Worm (Caenorhabditis elegans) whole organism, L2 larva: ENCODE measurements around the gene nhr-285.
"Not testable (repeated sequence)": the region's sequence is repeated elsewhere in the genome, so short reads cannot be mapped to it uniquely, and the experiment has no call there.

Source experiments
- F13H6.1 ChIP-seq: sonication (generic microtip); optimal IDR thresholded peaks from 2 replicates; lab custom pipeline; 2016; ENCODE audit warnings: missing genetic modification characterization, missing compliant biosample characterization
- alr-1 ChIP-seq: fragments of 150-350 bp; optimal IDR thresholded peaks from 2 replicates; lab custom pipeline; 2014; ENCODE audit warnings: missing biosample characterization, missing genetic modification characterization
- blmp-1 ChIP-seq: sonication (generic microtip); optimal IDR thresholded peaks from 2 replicates; lab custom pipeline; 2017; ENCODE audit warnings: missing genetic modification characterization, mild to moderate bottlenecking, missing compliant biosample characterization, antibody characterized with exemption, moderate library complexity; ENCODE audit not compliant: insufficient read depth
- ceh-16 ChIP-seq: fragments of 150-350 bp; optimal IDR thresholded peaks from 2 replicates; lab custom pipeline; 2014; ENCODE audit warnings: missing biosample characterization, missing genetic modification characterization
- ceh-82 ChIP-seq: fragments of 150-350 bp; optimal IDR thresholded peaks from 2 replicates; lab custom pipeline; 2014; ENCODE audit warnings: missing biosample characterization, missing genetic modification characterization
- crh-2 ChIP-seq: sonication (generic microtip); optimal IDR thresholded peaks from 2 replicates; lab custom pipeline; 2017; ENCODE audit warnings: missing biosample characterization, missing genetic modification characterization
- egl-27 ChIP-seq: sonication (generic microtip); optimal IDR thresholded peaks from 3 replicates; lab custom pipeline; 2017; ENCODE audit warnings: missing biosample characterization, missing genetic modification reagents, missing genetic modification characterization
- elt-1 ChIP-seq: fragments of 150-350 bp; optimal IDR thresholded peaks from 2 replicates; lab custom pipeline; 2014; ENCODE audit warnings: missing biosample characterization, missing genetic modification characterization
- fos-1 ChIP-seq: fragments of 150-350 bp; optimal IDR thresholded peaks from 2 replicates; lab custom pipeline; 2014; ENCODE audit warnings: missing biosample characterization, missing genetic modification characterization
- lin-11 ChIP-seq: fragments of 150-350 bp; sonication (generic microtip); optimal IDR thresholded peaks from 2 replicates; lab custom pipeline; 2014; ENCODE audit warnings: missing biosample characterization, missing genetic modification characterization, inconsistent platforms, mixed read lengths
- lin-39 ChIP-seq: fragments of 150-350 bp; optimal IDR thresholded peaks from 2 replicates; lab custom pipeline; 2014; ENCODE audit warnings: missing biosample characterization, missing genetic modification reagents, missing genetic modification characterization
- mab-5 ChIP-seq: fragments of 150-350 bp; optimal IDR thresholded peaks from 2 replicates; lab custom pipeline; 2014; ENCODE audit warnings: missing biosample characterization, missing genetic modification characterization
- mbf-1 ChIP-seq: sonication (generic microtip); optimal IDR thresholded peaks from 2 replicates; lab custom pipeline; 2017; ENCODE audit warnings: missing biosample characterization, missing genetic modification characterization
- nhr-10 ChIP-seq: sonication (generic microtip); optimal IDR thresholded peaks from 2 replicates; lab custom pipeline; 2017; ENCODE audit warnings: missing biosample characterization, missing genetic modification characterization
- nhr-129 ChIP-seq: fragments of 150-350 bp; optimal IDR thresholded peaks from 2 replicates; lab custom pipeline; 2014; ENCODE audit warnings: missing biosample characterization, missing genetic modification characterization
- nhr-237 ChIP-seq: fragments of 150-350 bp; optimal IDR thresholded peaks from 2 replicates; lab custom pipeline; 2014; ENCODE audit warnings: missing biosample characterization, missing genetic modification characterization
- nhr-25 ChIP-seq: fragments of 150-350 bp; sonication (generic microtip); optimal IDR thresholded peaks from 3 replicates; lab custom pipeline; 2014; ENCODE audit warnings: missing biosample characterization, missing genetic modification characterization
- nhr-6 ChIP-seq: fragments of 150-350 bp; optimal IDR thresholded peaks from 2 replicates; lab custom pipeline; 2014; ENCODE audit warnings: missing biosample characterization, missing genetic modification characterization
- nhr-77 ChIP-seq: fragments of 150-350 bp; optimal IDR thresholded peaks from 2 replicates; lab custom pipeline; 2014; ENCODE audit warnings: missing biosample characterization, missing genetic modification characterization
- peb-1 ChIP-seq: fragments of 150-350 bp; optimal IDR thresholded peaks from 2 replicates; lab custom pipeline; 2014; ENCODE audit warnings: missing biosample characterization, missing genetic modification characterization
- sma-3 ChIP-seq: sonication (generic microtip); optimal IDR thresholded peaks from 2 replicates; lab custom pipeline; 2016; ENCODE audit warnings: missing genetic modification reagents, missing genetic modification characterization, missing compliant biosample characterization
- sma-9 ChIP-seq, 2 experiments: fragments of 150-350 bp in 1 of 2; sonication (generic microtip) in 1 of 2; optimal IDR thresholded peaks; 2 replicates each; lab custom pipeline; 2014 to 2016; ENCODE audit warnings: missing genetic modification characterization in 2 of 2, mild to moderate bottlenecking in 1 of 2, missing biosample characterization in 1 of 2, missing compliant biosample characterization in 1 of 2, missing genetic modification reagents in 1 of 2, moderate library complexity in 1 of 2
- snpc-4 ChIP-seq: fragments of 150-350 bp; optimal IDR thresholded peaks from 2 replicates; lab custom pipeline; 2014; ENCODE audit warnings: missing biosample characterization, missing genetic modification characterization
- unc-39 ChIP-seq: fragments of 150-350 bp; optimal IDR thresholded peaks from 2 replicates; lab custom pipeline; 2014; ENCODE audit warnings: missing biosample characterization, missing genetic modification characterization
- unc-62 ChIP-seq: fragments of 150-350 bp; optimal IDR thresholded peaks from 2 replicates; lab custom pipeline; 2014; ENCODE audit warnings: missing biosample characterization, missing genetic modification reagents, missing genetic modification characterization
- zag-1 ChIP-seq: fragments of 150-350 bp; optimal IDR thresholded peaks from 2 replicates; lab custom pipeline; 2014; ENCODE audit warnings: missing biosample characterization, missing genetic modification characterization
- ztf-1 ChIP-seq: fragments of 200-800 bp; sonication (Bioruptor generic); conservative IDR thresholded peaks from 2 replicates; pipeline ENCODE4 v1.3.6; 2022; ENCODE audit warnings: missing genetic modification characterization, missing compliant biosample characterization
- ztf-11 ChIP-seq: sonication (generic microtip); optimal IDR thresholded peaks from 2 replicates; lab custom pipeline; 2017; ENCODE audit warnings: missing biosample characterization, missing genetic modification characterization
- ztf-4 ChIP-seq: fragments of 150-350 bp; optimal IDR thresholded peaks from 2 replicates; lab custom pipeline; 2014; ENCODE audit warnings: missing biosample characterization, missing genetic modification characterization

Gene nhr-285

DNA sequence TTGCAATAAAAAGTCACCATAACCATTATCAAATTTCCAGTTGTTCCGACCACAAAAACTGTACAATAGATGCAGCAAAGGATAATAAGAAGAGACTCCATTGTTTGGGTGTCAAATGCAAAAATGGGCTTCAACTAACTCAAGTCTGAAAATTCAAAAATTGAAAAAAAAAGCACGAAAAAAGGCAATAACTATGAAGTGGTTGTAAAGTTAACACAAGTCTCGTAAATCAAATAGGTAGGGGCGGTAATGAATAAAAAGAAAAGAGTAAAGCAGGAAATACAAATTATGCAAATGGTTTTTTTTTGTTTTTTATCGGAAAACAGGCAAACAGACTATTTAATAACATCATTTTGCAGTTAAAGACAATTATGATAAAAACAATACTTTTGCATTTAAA, 28.4 kb upstream of the nhr-285 start, which contains the start of gene srsx-38:
TSS of gene srsx-38 (minus strand) at position 101 of the 400 bp plus-strand sequence.
- TF ChIP-seq ztf-11 (tag; lab: Kevin White, UChicago); elt-1 (tag; lab: Kevin White, UChicago); nhr-25: not testable (repeated sequence)

DNA sequence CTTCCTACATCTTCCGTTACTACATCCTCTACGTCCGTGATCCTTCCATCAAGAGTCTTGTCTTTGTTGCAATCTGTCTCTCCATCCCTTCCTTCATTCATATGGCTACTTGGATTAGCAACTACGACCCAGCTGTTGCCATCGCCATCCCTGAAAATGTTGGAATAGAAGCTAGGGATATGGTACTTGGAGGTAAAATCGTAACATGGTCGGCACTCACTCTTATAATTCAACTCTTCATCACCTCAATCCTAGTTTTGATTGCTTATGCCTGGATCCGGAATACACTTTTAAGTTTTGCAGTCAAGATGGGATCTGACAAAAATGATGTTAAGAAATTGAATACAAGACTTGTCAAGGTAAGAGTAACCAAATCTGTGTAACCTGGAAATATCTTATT, 24.7 kb upstream of the nhr-285 start, which contains the start of gene T26E4.18:
TSS of gene T26E4.18 (minus strand) at position 101 of the 400 bp plus-strand sequence.
- not testable (repeated sequence) for TF ChIP-seq mbf-1, zag-1, ztf-4 (tag; lab: Kevin White, UChicago)
- TF ChIP-seq, all 48 proteins: peak for 0; not testable (repeated sequence) for 48

DNA sequence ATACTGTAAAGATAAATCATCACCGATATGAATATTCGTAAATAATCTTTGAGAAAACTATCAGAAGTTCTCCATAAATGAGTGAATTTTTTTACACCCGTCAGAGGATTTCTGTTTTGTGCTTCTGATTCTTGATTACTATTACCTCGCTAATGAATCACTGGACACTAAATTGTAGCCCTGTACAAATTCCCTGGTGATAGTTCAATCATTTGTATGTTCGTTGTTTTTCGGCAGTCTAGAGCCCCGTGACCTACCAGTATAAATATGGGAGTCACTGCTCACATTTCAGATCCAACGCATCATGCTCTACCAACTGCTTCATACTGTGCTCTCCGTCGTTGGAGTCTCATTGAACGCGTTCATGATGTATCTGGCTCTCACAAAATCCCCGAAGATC, 24.1 kb upstream of the nhr-285 start, which contains the start of gene srd-27:
TSS of gene srd-27 (plus strand) at position 301 of the 400 bp plus-strand sequence.
- not testable (repeated sequence) for TF ChIP-seq nhr-77, lin-11, ceh-16 (tag; lab: Kevin White, UChicago)

DNA sequence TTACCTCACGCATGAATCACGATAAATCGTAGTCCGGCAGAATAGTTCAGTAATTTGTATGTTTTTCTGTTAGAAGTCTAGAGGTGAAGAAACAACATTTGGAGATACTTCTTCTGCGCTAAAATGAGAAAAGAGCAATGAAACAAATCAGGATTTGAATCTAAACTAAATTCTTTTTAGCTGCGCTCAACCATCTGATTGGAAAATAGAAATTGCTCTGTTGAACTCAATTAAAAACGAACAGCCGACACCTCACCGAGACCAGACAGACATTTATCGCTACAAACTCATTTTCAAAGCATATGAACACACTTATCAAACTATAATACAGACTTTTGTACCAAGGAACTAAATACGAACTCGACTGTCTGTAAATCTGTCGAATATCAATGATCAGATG, 23.6 kb upstream of the nhr-285 start, which contains the start of gene T26E4.9:
TSS of gene T26E4.9 (minus strand) at position 101 of the 400 bp plus-strand sequence.
- not testable (repeated sequence) for TF ChIP-seq lin-39, blmp-1, ceh-82 (tag; lab: Kevin White, UChicago)

DNA sequence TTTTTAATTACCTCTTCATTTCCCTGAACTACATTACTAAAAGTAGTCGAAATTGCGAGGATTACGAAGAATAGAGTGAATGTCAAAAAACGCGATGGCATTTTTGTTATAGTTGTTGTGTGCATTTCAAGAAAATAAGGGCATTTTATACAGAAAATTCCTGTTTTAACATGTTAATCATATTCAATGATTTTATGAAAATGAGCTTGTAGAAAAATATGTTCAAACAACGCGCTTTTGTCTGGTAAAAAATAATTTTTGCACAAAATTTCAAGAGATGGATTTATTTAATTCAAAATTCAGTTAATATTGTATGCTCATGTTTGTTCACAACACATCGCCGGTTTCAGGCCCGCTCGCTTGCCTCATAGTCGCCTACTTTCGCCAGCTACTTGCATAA, 19.1 kb upstream of the nhr-285 start, which contains the start of gene T26E4.10:
TSS of gene T26E4.10 (minus strand) at position 101 of the 400 bp plus-strand sequence.
- TF ChIP-seq nhr-237 (tag; lab: Kevin White, UChicago) (no peak), unc-62 (GFP tag; lab: Kevin White, UChicago) (no peak), snpc-4 (tag; lab: Kevin White, UChicago) (no peak), peb-1 (tag; lab: Kevin White, UChicago) (no peak), fos-1 (no peak), ztf-4 (tag; lab: Kevin White, UChicago) (no peak), crh-2 (tag; lab: Kevin White, UChicago) (no peak), egl-27 (tag; lab: Kevin White, UChicago) (no peak), nhr-6 (no peak), blmp-1 (tag; lab: Kevin White, UChicago) (no peak), F13H6.1 (tag; lab: Kevin White, UChicago) (no peak), ztf-11 (tag; lab: Kevin White, UChicago) (no peak), nhr-77 (tag; lab: Kevin White, UChicago) (no peak), mab-5 (tag; lab: Kevin White, UChicago) (no peak), zag-1 (tag; lab: Kevin White, UChicago) (no peak), ztf-1 (GFP tag; lab: Robert Waterston, UW) (no peak), alr-1 (tag; lab: Kevin White, UChicago) (no peak), mbf-1 (tag; lab: Kevin White, UChicago) (no peak), sma-3 (GFP tag; lab: Kevin White, UChicago) (no peak), nhr-129 (no peak)

DNA sequence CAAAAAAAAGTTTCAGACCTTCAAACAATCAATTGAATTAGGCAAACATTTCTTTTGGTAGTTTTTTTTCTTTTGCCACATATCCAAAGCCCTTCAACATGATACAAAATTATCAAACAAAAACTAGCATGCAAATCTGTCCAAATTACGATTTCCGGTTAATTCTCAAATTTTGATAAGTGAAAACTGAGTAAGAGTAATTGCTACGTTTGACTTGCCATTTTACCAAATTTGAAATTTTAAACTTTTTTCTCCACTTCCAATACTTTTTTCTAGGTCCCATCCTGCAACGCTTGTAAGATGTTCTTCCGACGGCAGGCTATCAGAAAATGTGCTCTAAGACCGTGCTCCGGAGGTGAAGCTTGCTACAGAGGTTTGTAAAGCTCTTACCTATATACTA, 17.1 kb upstream of the nhr-285 start, which contains the start of gene nhr-223:
TSS of gene nhr-223 (plus strand) at position 301 of the 400 bp plus-strand sequence.
- no peak for TF ChIP-seq nhr-25

DNA sequence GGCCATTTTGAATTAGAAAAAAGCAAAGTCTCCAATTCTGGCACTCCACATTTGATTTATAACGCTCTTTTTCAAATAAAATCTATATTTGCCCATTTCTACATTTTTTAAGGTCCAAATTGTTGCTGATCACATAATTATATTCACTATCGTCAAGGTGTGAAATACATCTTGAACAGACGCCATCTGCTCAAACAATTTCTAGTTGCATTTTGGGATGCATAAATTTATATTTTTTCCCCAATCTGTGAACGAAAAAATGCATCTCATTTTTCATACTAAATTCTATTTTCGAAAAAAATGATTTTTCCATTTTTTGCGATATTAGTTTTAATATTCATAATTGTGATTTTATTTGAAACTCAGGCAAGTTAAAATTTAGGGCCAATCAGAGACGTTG, 14.2 kb upstream of the nhr-285 start, which contains the start of gene T26E4.7:
TSS of gene T26E4.7 (plus strand) at position 301 of the 400 bp plus-strand sequence.
- TF ChIP-seq nhr-10 (tag; lab: Kevin White, UChicago) (no peak), F13H6.1 (tag; lab: Kevin White, UChicago) (no peak), alr-1 (tag; lab: Kevin White, UChicago) (no peak), snpc-4 (tag; lab: Kevin White, UChicago) (no peak), nhr-77 (tag; lab: Kevin White, UChicago) (no peak), unc-39 (no peak), sma-9 (GFP tag; optimal IDR thresholded peaks at IDR 0.05; lab: Kevin White, UChicago) (no peak), sma-9 (tag; optimal IDR thresholded peaks at IDR 0.05; lab: Kevin White, UChicago) (no peak), blmp-1 (tag; lab: Kevin White, UChicago) (no peak), lin-11 (tag; lab: Kevin White, UChicago) (no peak)
- TF ChIP-seq, all 48 proteins: peak for 0
